Fruit fly (Drosophila melanogaster): Measurements from ENCODE around the gene FarO.

DNA sequence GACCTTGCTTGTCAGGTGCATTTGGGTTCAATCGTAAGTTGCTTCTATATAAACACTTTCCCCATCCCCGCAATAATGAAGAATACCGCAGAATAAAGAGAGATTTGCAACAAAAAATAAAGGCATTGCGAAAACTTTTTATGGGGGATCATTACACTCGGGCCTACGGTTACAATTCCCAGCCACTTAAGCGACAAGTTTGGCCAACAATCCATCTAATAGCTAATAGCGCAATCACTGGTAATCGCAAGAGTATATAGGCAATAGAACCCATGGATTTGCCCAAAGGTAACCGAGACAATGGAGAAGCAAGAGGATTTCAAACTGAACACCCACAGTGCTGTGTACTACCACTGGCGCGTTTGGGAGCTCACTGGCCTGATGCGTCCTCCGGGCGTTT is 42.3 kb upstream of the FarO start, which contains the start of gene Or2a:
- TF ChIP-seq h (GFP tag; optimal IDR thresholded peaks at IDR 0.05) (no peak), OdsH (GFP tag; optimal IDR thresholded peaks at IDR 0.05) (no peak), psq (GFP tag; optimal IDR thresholded peaks at IDR 0.05) (no peak), sv (GFP tag; optimal IDR thresholded peaks at IDR 0.05) (no peak), usp (GFP tag; optimal IDR thresholded peaks at IDR 0.05) (no peak), Mio (GFP tag; optimal IDR thresholded peaks at IDR 0.05) (no peak)

Measured in whole organism, wandering third instar larva.